Fruit fly (Drosophila melanogaster) whole organism, embryonic: ENCODE measurements around the gene CG15286.

Source experiments
- Asciz ChIP-seq: fragments of 200-800 bp; sonication (Bioruptor generic); optimal IDR thresholded peaks from 2 replicates; lab custom pipeline; 2017; ENCODE audit warnings: missing biosample characterization, mild to moderate bottlenecking, missing genetic modification characterization, missing genetic modification reagents
- CG11695 ChIP-seq: fragments of 200-800 bp; sonication (Bioruptor generic); IDR thresholded peaks from 3 replicates; pipeline ENCODE4 v1.3.6; 2022; ENCODE audit warnings: missing biosample characterization, missing genetic modification characterization
- CG14014 ChIP-seq: fragments of 200-800 bp; sonication (Bioruptor generic); IDR thresholded peaks from 2 replicates; pipeline ENCODE4 v1.3.6; 2022; ENCODE audit warnings: missing biosample characterization, missing genetic modification characterization
- CG14667 ChIP-seq: fragments of 200-800 bp; sonication (Bioruptor generic); IDR thresholded peaks from 2 replicates; pipeline ENCODE4 v1.3.6; 2022; ENCODE audit warnings: missing biosample characterization, missing genetic modification characterization
- CG14860 ChIP-seq: fragments of 200-800 bp; sonication (Bioruptor generic); IDR thresholded peaks from 3 replicates; pipeline ENCODE4 v1.3.6; 2022; ENCODE audit warnings: missing biosample characterization, missing genetic modification characterization; ENCODE audit not compliant: partially characterized antibody
- CG17802 ChIP-seq: fragments of 200-800 bp; sonication (Bioruptor generic); optimal IDR thresholded peaks from 2 replicates; lab custom pipeline; 2018; ENCODE audit warnings: missing biosample characterization, mild to moderate bottlenecking, missing genetic modification characterization, moderate library complexity
- CG18262 ChIP-seq: fragments of 200-800 bp; optimal IDR thresholded peaks from 3 replicates; lab custom pipeline; 2019; ENCODE audit warnings: missing biosample characterization, mild to moderate bottlenecking, missing genetic modification characterization, moderate library complexity
- CG18764 ChIP-seq: fragments of 200-800 bp; sonication (Bioruptor generic); optimal IDR thresholded peaks from 3 replicates; lab custom pipeline; 2016; ENCODE audit warnings: missing biosample characterization, missing genetic modification characterization
- CG32772 ChIP-seq: fragments of 200-800 bp; sonication (Bioruptor generic); IDR thresholded peaks from 2 replicates; pipeline ENCODE4 v1.3.6; 2022; ENCODE audit warnings: missing biosample characterization, missing genetic modification characterization
- CG33557 ChIP-seq: fragments of 200-800 bp; sonication (Bioruptor generic); optimal IDR thresholded peaks from 2 replicates; lab custom pipeline; 2019; ENCODE audit warnings: missing biosample characterization, mild to moderate bottlenecking, missing genetic modification characterization, moderate library complexity
- CG34376 ChIP-seq: fragments of 200-800 bp; sonication (Bioruptor generic); optimal IDR thresholded peaks from 2 replicates; lab custom pipeline; 2018; ENCODE audit warnings: missing biosample characterization, mild to moderate bottlenecking, missing genetic modification characterization
- CG4707 ChIP-seq: fragments of 200-800 bp; sonication (Bioruptor generic); optimal IDR thresholded peaks from 2 replicates; lab custom pipeline; 2018; ENCODE audit warnings: missing biosample characterization, mild to moderate bottlenecking, missing genetic modification characterization, moderate library complexity
- CG6683 ChIP-seq: fragments of 200-800 bp; sonication (Bioruptor generic); optimal IDR thresholded peaks from 2 replicates; lab custom pipeline; 2017; ENCODE audit warnings: missing biosample characterization, mild to moderate bottlenecking, missing genetic modification characterization, missing genetic modification reagents
- CG6854 ChIP-seq: fragments of 200-800 bp; sonication (Bioruptor generic); optimal IDR thresholded peaks from 3 replicates; lab custom pipeline; 2017; ENCODE audit warnings: missing biosample characterization, mild to moderate bottlenecking, missing genetic modification characterization
- CG7839 ChIP-seq: fragments of 200-800 bp; sonication (Bioruptor generic); optimal IDR thresholded peaks from 3 replicates; lab custom pipeline; 2018; ENCODE audit warnings: missing biosample characterization, mild to moderate bottlenecking, missing genetic modification characterization, moderate library complexity
- CG8089 ChIP-seq: fragments of 200-800 bp; sonication (Bioruptor generic); optimal IDR thresholded peaks from 3 replicates; lab custom pipeline; 2016; ENCODE audit warnings: missing biosample characterization, missing genetic modification characterization
- CG8290 ChIP-seq, 3 experiments: fragments of 200-800 bp; sonication (Bioruptor generic); optimal IDR thresholded peaks; 2 replicates each; lab custom pipeline; 2016 to 2019; ENCODE audit warnings: missing biosample characterization in 3 of 3, missing genetic modification characterization in 3 of 3, mild to moderate bottlenecking in 2 of 3, moderate library complexity in 1 of 3
- CG8388 ChIP-seq: fragments of 200-800 bp; sonication (Bioruptor generic); optimal IDR thresholded peaks from 2 replicates; lab custom pipeline; 2019; ENCODE audit warnings: missing biosample characterization, mild to moderate bottlenecking, missing genetic modification characterization, moderate library complexity
- CG8944 ChIP-seq: fragments of 200-800 bp; sonication (Bioruptor generic); optimal IDR thresholded peaks from 3 replicates; lab custom pipeline; 2016; ENCODE audit warnings: missing biosample characterization, missing genetic modification characterization
- CkIIα-i1 ChIP-seq: fragments of 200-800 bp; sonication (Bioruptor generic); IDR thresholded peaks from 2 replicates; pipeline ENCODE4 v1.3.6; 2022; ENCODE audit warnings: missing biosample characterization, missing genetic modification characterization
- ERR ChIP-seq: fragments of 200-800 bp; sonication (Bioruptor generic); optimal IDR thresholded peaks from 2 replicates; lab custom pipeline; 2016; ENCODE audit warnings: missing biosample characterization, missing genetic modification characterization
- Fer2 ChIP-seq: fragments of 200-800 bp; sonication (Bioruptor generic); optimal IDR thresholded peaks from 2 replicates; lab custom pipeline; 2018; ENCODE audit warnings: missing biosample characterization, mild to moderate bottlenecking, missing genetic modification characterization, moderate library complexity
- HmgZ ChIP-seq: fragments of 200-800 bp; sonication (Bioruptor generic); optimal IDR thresholded peaks from 2 replicates; lab custom pipeline; 2018; ENCODE audit warnings: missing biosample characterization, mild to moderate bottlenecking, missing genetic modification characterization
- Hmr ChIP-seq: fragments of 200-800 bp; sonication (Bioruptor generic); optimal IDR thresholded peaks from 3 replicates; lab custom pipeline; 2017; ENCODE audit warnings: mild to moderate bottlenecking, missing biosample characterization, missing genetic modification reagents, missing genetic modification characterization
- Hsf ChIP-seq: fragments of 200-800 bp; sonication (Bioruptor generic); optimal IDR thresholded peaks from 3 replicates; lab custom pipeline; 2016; ENCODE audit warnings: missing biosample characterization, missing genetic modification characterization
- Lim3 ChIP-seq: fragments of 200-800 bp; sonication (Bioruptor generic); IDR thresholded peaks from 2 replicates; pipeline ENCODE4 v1.3.6; 2022; ENCODE audit warnings: missing biosample characterization, missing genetic modification characterization
- MBD-R2 ChIP-seq: fragments of 200-800 bp; sonication (Bioruptor generic); IDR thresholded peaks from 2 replicates; pipeline ENCODE4 v1.3.6; 2022; ENCODE audit warnings: missing biosample characterization, missing genetic modification characterization
- Nf-YA ChIP-seq: fragments of 200-800 bp; sonication (Bioruptor generic); IDR thresholded peaks from 2 replicates; pipeline ENCODE4 v1.3.6; 2022; ENCODE audit warnings: missing biosample characterization, missing genetic modification characterization
- Ravus ChIP-seq: fragments of 200-800 bp; sonication (Bioruptor generic); IDR thresholded peaks from 2 replicates; pipeline ENCODE4 v1.3.6; 2022; ENCODE audit warnings: missing biosample characterization, missing genetic modification characterization
- Rx ChIP-seq: fragments of 200-800 bp; sonication (Bioruptor generic); IDR thresholded peaks from 2 replicates; pipeline ENCODE4 v1.3.6; 2022; ENCODE audit warnings: missing biosample characterization, missing genetic modification characterization
- Six4 ChIP-seq: fragments of 200-800 bp; sonication (Bioruptor generic); optimal IDR thresholded peaks from 2 replicates; lab custom pipeline; 2016; ENCODE audit warnings: missing biosample characterization, missing genetic modification characterization
- Sry-β ChIP-seq: fragments of 200-800 bp; sonication (Bioruptor generic); optimal IDR thresholded peaks from 2 replicates; lab custom pipeline; 2018; ENCODE audit warnings: missing biosample characterization, mild to moderate bottlenecking, missing genetic modification characterization, moderate library complexity
- YL-1 ChIP-seq: fragments of 200-800 bp; sonication (Bioruptor generic); optimal IDR thresholded peaks from 3 replicates; lab custom pipeline; 2017; ENCODE audit warnings: missing biosample characterization, mild to moderate bottlenecking, missing genetic modification characterization
- al ChIP-seq: fragments of 200-800 bp; sonication (Bioruptor generic); IDR thresholded peaks from 2 replicates; pipeline ENCODE4 v1.3.6; 2022; ENCODE audit warnings: missing biosample characterization, missing genetic modification characterization
- crp ChIP-seq, 2 experiments: fragments of 200-800 bp; sonication (Bioruptor generic); optimal IDR thresholded peaks; 2 replicates in 1 of 2; 3 replicates in 1 of 2; lab custom pipeline; 2017; ENCODE audit warnings: missing biosample characterization in 2 of 2, missing genetic modification characterization in 2 of 2, mild to moderate bottlenecking in 1 of 2, moderate library complexity in 1 of 2
- fd64A ChIP-seq: fragments of 200-800 bp; sonication (Bioruptor generic); optimal IDR thresholded peaks from 3 replicates; lab custom pipeline; 2018; ENCODE audit warnings: missing biosample characterization, mild to moderate bottlenecking, missing genetic modification characterization
- ind ChIP-seq: fragments of 200-800 bp; sonication (Bioruptor generic); optimal IDR thresholded peaks from 3 replicates; lab custom pipeline; 2016; ENCODE audit warnings: missing biosample characterization, missing genetic modification characterization
- lbe ChIP-seq: fragments of 200-800 bp; sonication (Bioruptor generic); optimal IDR thresholded peaks from 2 replicates; lab custom pipeline; 2016; ENCODE audit warnings: missing biosample characterization, mild to moderate bottlenecking, missing genetic modification characterization
- mld ChIP-seq: fragments of 200-800 bp; sonication (Bioruptor generic); IDR thresholded peaks from 3 replicates; pipeline ENCODE4 v1.3.6; 2022; ENCODE audit warnings: missing biosample characterization, missing genetic modification characterization; ENCODE audit not compliant: partially characterized antibody
- nmo ChIP-seq: fragments of 200-800 bp; sonication (Bioruptor generic); optimal IDR thresholded peaks from 2 replicates; lab custom pipeline; 2018; ENCODE audit warnings: missing biosample characterization, mild to moderate bottlenecking, missing genetic modification characterization, moderate library complexity
- org-1 ChIP-seq: fragments of 200-800 bp; sonication (Bioruptor generic); optimal IDR thresholded peaks from 2 replicates; lab custom pipeline; 2017; ENCODE audit warnings: missing biosample characterization, missing genetic modification characterization
- otp ChIP-seq: fragments of 200-800 bp; sonication (Bioruptor generic); IDR thresholded peaks from 3 replicates; pipeline ENCODE4, ENCODE4 v1.3.6; 2022; ENCODE audit warnings: missing biosample characterization, missing genetic modification characterization
- run ChIP-seq: fragments of 200-800 bp; sonication (Bioruptor generic); optimal IDR thresholded peaks from 3 replicates; lab custom pipeline; 2018; ENCODE audit warnings: missing biosample characterization, mild to moderate bottlenecking, missing genetic modification characterization
- schlank ChIP-seq: fragments of 200-800 bp; sonication (Bioruptor generic); optimal IDR thresholded peaks from 2 replicates; lab custom pipeline; 2018; ENCODE audit warnings: missing biosample characterization, mild to moderate bottlenecking, missing genetic modification characterization
- slou ChIP-seq: fragments of 200-800 bp; sonication (Bioruptor generic); optimal IDR thresholded peaks from 3 replicates; lab custom pipeline; 2016; ENCODE audit warnings: missing biosample characterization, missing genetic modification characterization
- slp2 ChIP-seq: fragments of 200-800 bp; sonication (Bioruptor generic); optimal IDR thresholded peaks from 2 replicates; lab custom pipeline; 2016; ENCODE audit warnings: missing biosample characterization, missing genetic modification characterization
- sna ChIP-seq: fragments of 200-800 bp; sonication (Bioruptor generic); IDR thresholded peaks from 2 replicates; pipeline ENCODE4 v1.3.6; 2022; ENCODE audit warnings: missing biosample characterization, missing genetic modification characterization; ENCODE audit not compliant: partially characterized antibody
- sug ChIP-seq: fragments of 200-800 bp; optimal IDR thresholded peaks from 2 replicates; lab custom pipeline; 2019; ENCODE audit warnings: missing biosample characterization, mild to moderate bottlenecking, missing genetic modification characterization, moderate library complexity
- trem ChIP-seq: fragments of 200-800 bp; optimal IDR thresholded peaks from 3 replicates; lab custom pipeline; 2019; ENCODE audit warnings: missing biosample characterization, mild to moderate bottlenecking, missing genetic modification characterization, moderate library complexity
- vnd ChIP-seq: fragments of 200-800 bp; sonication (Bioruptor generic); IDR thresholded peaks from 3 replicates; pipeline ENCODE4 v1.3.6; 2022; ENCODE audit warnings: missing biosample characterization, missing genetic modification characterization; ENCODE audit not compliant: partially characterized antibody

Gene CG15286

DNA sequence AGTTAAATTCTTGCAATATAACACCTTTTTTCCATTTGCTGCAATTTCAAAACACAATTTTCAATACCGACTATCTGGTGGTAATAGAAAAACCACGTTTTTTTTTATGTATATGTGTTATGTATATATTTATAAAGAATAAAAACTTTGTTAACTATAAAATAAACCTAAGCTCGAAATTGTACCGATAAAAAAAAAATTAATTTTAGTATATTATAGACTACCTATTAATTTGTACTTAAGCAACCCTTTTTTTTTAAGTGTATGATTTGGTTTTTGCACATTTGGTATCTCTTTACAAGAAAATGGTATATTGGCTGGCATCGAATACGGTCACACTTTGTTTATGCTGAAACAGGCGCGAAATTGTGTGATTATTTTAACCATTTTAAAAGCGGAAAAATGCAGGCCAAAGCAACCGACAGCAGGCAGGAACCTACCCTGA lies 23.7 kb downstream of the CG15286 start, which contains the start of gene spel1 (continued):
- no peak for TF ChIP-seq CG8089 (GFP tag; lab: Kevin White, UChicago)
- peak; percentile 63 for TF ChIP-seq CG6683 (GFP tag; lab: Kevin White, UChicago)
- no peak for TF ChIP-seq org-1 (GFP tag; lab: Kevin White, UChicago)
- TF ChIP-seq Rx (GFP tag; lab: Robert Waterston, UW), result peak; percentile 54
- TF ChIP-seq Lim3 (GFP tag; lab: Robert Waterston, UW), result no peak
- TF ChIP-seq CG4707 (GFP tag; lab: Kevin White, UChicago), result no peak
- peak; percentile 88 for TF ChIP-seq CG7839 (tag; lab: Kevin White, UChicago)
- TF ChIP-seq trem (tag; lab: Kevin White, UChicago), result peak; percentile 78
- TF ChIP-seq CG32772 (GFP tag; lab: Robert Waterston, UW), result peak; percentile 74
- peak; percentile 92 for TF ChIP-seq CG11695
- TF ChIP-seq ind (GFP tag; lab: Kevin White, UChicago), result peak; percentile 67
- TF ChIP-seq CG14860 (GFP tag; lab: Robert Waterston, UW), result no peak
- TF ChIP-seq Hsf, result peak; percentile 59
- TF ChIP-seq CG8290 (GFP tag; optimal IDR thresholded peaks at IDR 0.05; lab: Kevin White, UChicago), result peak; percentile 57
- peak in 1 of 2 experiments; percentile 43 for TF ChIP-seq CG8290 (tag; optimal IDR thresholded peaks at IDR 0.05; lab: Kevin White, UChicago)
- TF ChIP-seq CG17802 (tag; lab: Kevin White, UChicago), result no peak
- peak; percentile 70 for TF ChIP-seq CG14667 (GFP tag; lab: Robert Waterston, UW)
- no peak for TF ChIP-seq ERR
- TF ChIP-seq mld (GFP tag; lab: Robert Waterston, UW), result no peak
- TF ChIP-seq HmgZ, result peak; percentile 60
- peak; percentile 31 for TF ChIP-seq YL-1 (GFP tag; lab: Kevin White, UChicago)
- peak; percentile 33; the same call in 1 of the 3 replicates for TF ChIP-seq otp (GFP tag; lab: Robert Waterston, UW)
- TF ChIP-seq Nf-YA (GFP tag; lab: Robert Waterston, UW), result no peak
- TF ChIP-seq crp (GFP tag; optimal IDR thresholded peaks at IDR 0.05; lab: Kevin White, UChicago), result peak in 1 of 2 experiments; percentile 18
- TF ChIP-seq fd64A, result no peak
- TF ChIP-seq slp2 (GFP tag; lab: Kevin White, UChicago), result no peak
- TF ChIP-seq Ravus, result peak; percentile 18
- peak; percentile 33 for TF ChIP-seq run (tag; lab: Kevin White, UChicago)
- TF ChIP-seq slou (GFP tag; lab: Kevin White, UChicago), result peak; percentile 69
- peak; percentile 17 for TF ChIP-seq CG34376 (GFP tag; lab: Kevin White, UChicago)
- no peak for TF ChIP-seq sna (GFP tag; lab: Robert Waterston, UW)
- TF ChIP-seq CG8944 (GFP tag; lab: Kevin White, UChicago), result peak; percentile 35
- TF ChIP-seq schlank (tag; lab: Kevin White, UChicago), result no peak
- TF ChIP-seq Asciz (GFP tag; lab: Kevin White, UChicago), result peak; percentile 72
- TF ChIP-seq CG8388 (GFP tag; lab: Kevin White, UChicago), result peak; percentile 87
- TF ChIP-seq sug, result peak; percentile 68
- TF ChIP-seq Six4 (GFP tag; lab: Kevin White, UChicago), result peak; percentile 74
- no peak for TF ChIP-seq CkIIα-i1 (GFP tag; lab: Robert Waterston, UW)
- peak; percentile 81 for TF ChIP-seq Hmr (GFP tag; lab: Kevin White, UChicago)
- TF ChIP-seq Sry-β, result peak; percentile 31
- TF ChIP-seq CG18262 (tag; lab: Kevin White, UChicago), result peak; percentile 88
- TF ChIP-seq CG33557, result peak; percentile 66
- TF ChIP-seq MBD-R2 (GFP tag; lab: Robert Waterston, UW), result peak; percentile 68
- peak; percentile 76; the same call in 1 of the 2 replicates for TF ChIP-seq CG14014 (GFP tag; lab: Robert Waterston, UW)
- peak; percentile 88 for TF ChIP-seq nmo (GFP tag; lab: Kevin White, UChicago)
- no peak for TF ChIP-seq vnd (GFP tag; lab: Robert Waterston, UW)
- no peak for TF ChIP-seq lbe
- TF ChIP-seq Fer2, result peak; percentile 36
- TF ChIP-seq CG18764 (GFP tag; lab: Kevin White, UChicago), result peak; percentile 65
- peak; percentile 60 for TF ChIP-seq CG6854 (GFP tag; lab: Kevin White, UChicago)
- peak; percentile 65 for TF ChIP-seq al (GFP tag; lab: Robert Waterston, UW)
